Worm (Caenorhabditis elegans): ENCODE results near the gene srbc-13.

- no peak for TF ChIP-seq dao-5 (tag; optimal IDR thresholded peaks at IDR 0.05)
- no peak for TF ChIP-seq him-1 (tag; optimal IDR thresholded peaks at IDR 0.05)
- TF ChIP-seq W03F9.2 (tag; optimal IDR thresholded peaks at IDR 0.05) = no peak
Observed at ce11 chrV:842611-843010, 5.0 kb upstream of the srbc-13 start.
